ENCODE assay signal across 1 fruit fly cellular context in the genomic region with DNA sequence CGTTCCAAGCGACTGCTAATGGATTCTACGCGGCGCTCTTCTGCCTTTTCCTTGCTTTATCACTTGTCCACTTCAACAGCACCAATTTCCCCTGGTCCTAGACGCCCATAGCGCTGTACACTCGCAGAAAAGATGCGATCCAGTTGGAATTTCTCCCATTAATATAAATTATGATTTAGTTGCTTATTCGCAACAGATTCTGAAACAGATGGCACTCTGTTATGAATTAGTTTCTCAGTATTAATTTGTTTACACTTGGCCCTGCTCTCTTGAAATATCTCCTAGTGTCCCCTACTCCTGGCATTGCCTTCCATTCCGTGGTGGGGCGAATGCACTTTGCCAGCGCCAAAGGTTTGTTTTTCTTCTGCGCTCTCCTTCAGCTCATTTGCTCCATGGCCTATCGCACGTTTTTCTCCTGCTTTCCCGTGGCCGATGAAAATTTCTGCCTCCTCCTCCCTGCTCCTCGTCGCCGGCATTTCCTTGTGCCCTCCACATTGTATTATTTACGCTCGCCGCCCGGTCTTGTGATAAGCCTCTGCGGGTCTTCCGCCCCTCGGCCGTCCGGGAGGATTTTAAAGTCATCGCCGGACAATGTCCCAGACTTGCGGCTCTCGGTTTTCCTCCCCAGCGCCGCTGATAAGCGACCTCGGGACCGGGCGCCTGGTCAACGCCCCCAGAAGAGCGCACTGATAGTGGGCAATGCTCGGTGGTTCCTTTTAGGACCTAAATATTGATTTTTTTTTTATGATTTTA.
TF ChIP-seq lines count a peak whose summit lies in the region.

No protein-coding gene starts in this region.

TF ChIP-seq in whole organism, embryonic, 481 proteins besides CTCF, POLR2A, EP300 and RAD21 (continued from another document):
- TF ChIP-seq row (GFP tag; IDR thresholded peaks at IDR 0.05; lab: Robert Waterston, UW) (0 out of 3 replicates have a peak, but pooled peaks have one; percentile 9), CG17361 (GFP tag; IDR thresholded peaks at IDR 0.05; lab: Robert Waterston, UW) (peak; percentile 41; the same call in 1 of the 3 replicates), CG9215 (GFP tag; IDR thresholded peaks at IDR 0.05; lab: Robert Waterston, UW) (0 out of 2 replicates have a peak, but pooled peaks have one; percentile 18), lilli (GFP tag; optimal IDR thresholded peaks at IDR 0.05; lab: Kevin White, UChicago) (no peak), Ets97D (GFP tag; optimal IDR thresholded peaks at IDR 0.05; lab: Kevin White, UChicago) (no peak), bbx (GFP tag; IDR thresholded peaks at IDR 0.05; lab: Robert Waterston, UW; ENCODE audit: partially characterized antibody) (no peak), CG7786 (GFP tag; optimal IDR thresholded peaks at IDR 0.05; lab: Kevin White, UChicago) (no peak), nerfin-2 (GFP tag; IDR thresholded peaks at IDR 0.05; lab: Robert Waterston, UW; ENCODE audit: partially characterized antibody) (no peak), gem (tag; optimal IDR thresholded peaks at IDR 0.05; lab: Kevin White, UChicago) (peak; percentile 23), pros (GFP tag; optimal IDR thresholded peaks at IDR 0.05; lab: Kevin White, UChicago) (no peak), CG10267 (tag; optimal IDR thresholded peaks at IDR 0.05; lab: Kevin White, UChicago) (peak; percentile 56), CG12942 (GFP tag; optimal IDR thresholded peaks at IDR 0.05; lab: Kevin White, UChicago) (no peak), CG42726 (GFP tag; IDR thresholded peaks at IDR 0.05; lab: Robert Waterston, UW; ENCODE audit: partially characterized antibody) (no peak), sisA (GFP tag; IDR thresholded peaks at IDR 0.05; lab: Robert Waterston, UW) (no peak), Hand (GFP tag; optimal IDR thresholded peaks at IDR 0.05; lab: Kevin White, UChicago) (no peak), HHEX (GFP tag; optimal IDR thresholded peaks at IDR 0.05; lab: Kevin White, UChicago) (no peak), CG4707 (GFP tag; optimal IDR thresholded peaks at IDR 0.05; lab: Kevin White, UChicago) (no peak), pzg (GFP tag; optimal IDR thresholded peaks at IDR 0.05; lab: Kevin White, UChicago) (no peak), CG8944 (GFP tag; optimal IDR thresholded peaks at IDR 0.05; lab: Kevin White, UChicago) (peak; percentile 31), CG17829 (tag; optimal IDR thresholded peaks at IDR 0.05; lab: Kevin White, UChicago) (peak; percentile 77), Dbx (GFP tag; IDR thresholded peaks at IDR 0.05; lab: Robert Waterston, UW) (no peak), CG4854 (GFP tag; optimal IDR thresholded peaks at IDR 0.05; lab: Kevin White, UChicago) (no peak), CG32532 (GFP tag; IDR thresholded peaks at IDR 0.05; lab: Robert Waterston, UW) (no peak), HLHmδ (GFP tag; optimal IDR thresholded peaks at IDR 0.05; lab: Kevin White, UChicago) (no peak), dpn (GFP tag; optimal IDR thresholded peaks at IDR 0.05; lab: Kevin White, UChicago) (no peak), Oli (tag; optimal IDR thresholded peaks at IDR 0.05; lab: Kevin White, UChicago) (no peak), CG12219 (GFP tag; optimal IDR thresholded peaks at IDR 0.05; lab: Kevin White, UChicago) (no peak), pnt (GFP tag; optimal IDR thresholded peaks at IDR 0.05; lab: Kevin White, UChicago) (no peak), cg (GFP tag; optimal IDR thresholded peaks at IDR 0.05; lab: Kevin White, UChicago) (no peak), oc (tag; optimal IDR thresholded peaks at IDR 0.05; lab: Kevin White, UChicago) (no peak), CG6689 (GFP tag; IDR thresholded peaks at IDR 0.05; lab: Robert Waterston, UW) (peak; percentile 63), CG5180 (GFP tag; optimal IDR thresholded peaks at IDR 0.05; lab: Kevin White, UChicago) (no peak), jing (GFP tag; optimal IDR thresholded peaks at IDR 0.05; lab: Kevin White, UChicago) (no peak), tna (GFP tag; IDR thresholded peaks at IDR 0.05; lab: Robert Waterston, UW; ENCODE audit: partially characterized antibody) (no peak), HLH54F (GFP tag; optimal IDR thresholded peaks at IDR 0.05; lab: Kevin White, UChicago) (no peak), Side (GFP tag; optimal IDR thresholded peaks at IDR 0.05; lab: Kevin White, UChicago) (no peak), H2.0 (GFP tag; IDR thresholded peaks at IDR 0.05; lab: Robert Waterston, UW) (no peak), vfl (GFP tag; optimal IDR thresholded peaks at IDR 0.05; lab: Kevin White, UChicago) (no peak), mld (GFP tag; IDR thresholded peaks at IDR 0.05; lab: Robert Waterston, UW; ENCODE audit: partially characterized antibody) (no peak), dan (GFP tag; IDR thresholded peaks at IDR 0.05; lab: Robert Waterston, UW) (peak; percentile 47; the same call in 1 of the 2 replicates), CG11695 (GFP tag; IDR thresholded peaks at IDR 0.05; lab: Robert Waterston, UW) (0 out of 3 replicates have a peak, but pooled peaks have one; percentile 24), CG8765 (GFP tag; IDR thresholded peaks at IDR 0.05; lab: Robert Waterston, UW) (peak; percentile 65; the same call in 1 of the 2 replicates), cato (GFP tag; optimal IDR thresholded peaks at IDR 0.05; lab: Kevin White, UChicago; ENCODE audit: borderline replicate concordance) (no peak)
TF ChIP-seq in whole organism, embryonic: peak in this region for 60.
